Worm (Caenorhabditis elegans) whole organism, midembryonic: ENCODE measurements around the gene Y56A3A.41.

Source experiments
- T22C8.4 ChIP-seq: fragments of 200-800 bp; sonication (Bioruptor generic); IDR thresholded peaks from 2 replicates; pipeline ENCODE4 v1.3.6; 2022; ENCODE audit warnings: missing genetic modification characterization, missing compliant biosample characterization
- cog-1 ChIP-seq: sonication (generic microtip); optimal IDR thresholded peaks from 2 replicates; lab custom pipeline; 2016; ENCODE audit warnings: missing genetic modification characterization, missing compliant biosample characterization
- flt-1 ChIP-seq: fragments of 200-800 bp; sonication (Bioruptor generic); IDR thresholded peaks from 2 replicates; pipeline ENCODE4 v1.3.6; 2022; ENCODE audit warnings: missing genetic modification characterization, missing compliant biosample characterization
- klf-2 ChIP-seq: fragments of 200-800 bp; sonication (Bioruptor generic); conservative IDR thresholded peaks from 2 replicates; pipeline ENCODE4 v1.3.6; 2022; ENCODE audit warnings: missing genetic modification reagents, missing genetic modification characterization, missing compliant biosample characterization
- med-1 ChIP-seq: sonication (generic microtip); optimal IDR thresholded peaks from 2 replicates; lab custom pipeline; 2017; ENCODE audit warnings: missing genetic modification characterization, mild to moderate bottlenecking, missing compliant biosample characterization, antibody characterized with exemption, missing genetic modification reagents; ENCODE audit not compliant: insufficient read depth
- ref-1 ChIP-seq: fragments of 200-800 bp; sonication (Bioruptor generic); conservative IDR thresholded peaks from 2 replicates; pipeline ENCODE4 v1.3.6; 2022; ENCODE audit warnings: missing genetic modification reagents, missing genetic modification characterization, missing compliant biosample characterization
- tab-1 ChIP-seq: fragments of 200-800 bp; sonication (Bioruptor generic); IDR thresholded peaks from 2 replicates; pipeline ENCODE4 v1.3.6; 2022; ENCODE audit warnings: missing genetic modification characterization, missing compliant biosample characterization
- ztf-23 ChIP-seq: fragments of 200-800 bp; sonication (Bioruptor generic); IDR thresholded peaks from 2 replicates; pipeline ENCODE4 v1.3.6; 2022; ENCODE audit warnings: missing genetic modification reagents, missing genetic modification characterization, missing compliant biosample characterization
- ztf-29 ChIP-seq: fragments of 200-800 bp; sonication (Bioruptor generic); IDR thresholded peaks from 2 replicates; pipeline ENCODE4 v1.3.6; 2022; ENCODE audit warnings: missing genetic modification reagents, missing genetic modification characterization, missing compliant biosample characterization

DNA sequence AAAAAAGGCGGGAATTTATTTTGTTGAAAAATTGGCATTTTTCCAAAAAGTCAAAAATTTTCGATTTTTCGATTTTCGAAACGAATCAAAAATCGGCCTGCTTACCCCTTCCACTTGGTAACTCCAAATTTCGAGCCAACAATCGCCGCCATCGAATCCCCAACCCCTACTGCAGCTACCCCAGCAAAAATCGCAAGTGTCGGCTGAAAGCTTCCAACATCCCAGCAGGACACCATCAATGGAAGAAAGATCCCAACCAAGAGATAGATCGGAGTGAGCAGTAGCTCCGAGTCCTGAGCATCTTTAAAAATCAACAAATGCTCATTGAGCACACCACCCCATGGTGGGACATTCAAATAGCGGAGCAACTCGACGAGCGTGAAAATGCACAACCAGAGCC, 38.1 kb upstream of the Y56A3A.41 start:
- TF ChIP-seq T22C8.4 (GFP tag; lab: Robert Waterston, UW), result no peak
- no peak for TF ChIP-seq flt-1 (GFP tag; lab: Robert Waterston, UW)
- no peak for TF ChIP-seq ztf-29 (GFP tag; lab: Robert Waterston, UW)
- TF ChIP-seq tab-1 (GFP tag; lab: Robert Waterston, UW), result no peak
- TF ChIP-seq med-1, result no peak
- TF ChIP-seq ref-1 (GFP tag; lab: Robert Waterston, UW), result no peak
- TF ChIP-seq ztf-23 (GFP tag; lab: Robert Waterston, UW), result no peak
- TF ChIP-seq klf-2 (GFP tag; lab: Robert Waterston, UW), result no peak
- TF ChIP-seq cog-1 (tag; lab: Kevin White, UChicago), result no peak
